Worm (Caenorhabditis elegans): ENCODE measurements around the gene msp-32.

- TF ChIP-seq nfya-1 (tag; optimal IDR thresholded peaks at IDR 0.05; ENCODE audit: borderline replicate concordance, insufficient read depth) (no peak), pha-4 (tag; optimal IDR thresholded peaks at IDR 0.05) (no peak), egrh-3 (GFP tag; IDR thresholded peaks at IDR 0.05) (no peak), F33H1.4 (GFP tag; IDR thresholded peaks at IDR 0.05) (no peak), ceh-58 (GFP tag; IDR thresholded peaks at IDR 0.05) (no peak), snpc-4 (GFP tag; optimal IDR thresholded peaks at IDR 0.05) (no peak), snpc-4 (tag; optimal IDR thresholded peaks at IDR 0.05) (no peak)
Measured at ce11 chrII:4946775-4947174, 48.1 kb downstream of the msp-32 start.
